Worm (Caenorhabditis elegans): ENCODE data around the gene ant-1.3.

DNA sequence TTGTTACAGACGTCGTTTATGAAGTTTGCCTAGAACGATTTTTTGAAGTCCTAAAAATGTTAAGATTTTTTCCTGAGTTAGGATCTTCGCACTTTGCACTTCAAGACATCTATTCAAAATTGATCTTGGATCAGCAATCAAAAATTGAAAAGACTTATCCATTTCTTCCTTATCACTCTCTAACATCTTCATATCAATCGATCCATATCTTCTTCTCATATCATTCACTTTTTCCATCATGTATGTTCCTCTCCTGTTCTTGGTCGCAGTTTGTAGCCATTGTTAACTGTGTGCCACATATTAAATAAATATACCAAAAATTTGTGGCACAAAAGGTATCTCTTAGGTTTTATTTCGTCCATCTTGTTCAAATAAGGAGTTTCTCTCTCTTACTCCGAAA lies 46.6 kb upstream of the ant-1.3 start:
- no peak for TF ChIP-seq nhr-12 (tag; optimal IDR thresholded peaks at IDR 0.05)
- no peak for TF ChIP-seq ztf-4 (tag; optimal IDR thresholded peaks at IDR 0.05)
- no peak for TF ChIP-seq egl-27 (tag; optimal IDR thresholded peaks at IDR 0.05)
- TF ChIP-seq zag-1 (tag; optimal IDR thresholded peaks at IDR 0.05): no peak
- TF ChIP-seq ztf-11 (tag; optimal IDR thresholded peaks at IDR 0.05): no peak
- TF ChIP-seq snpc-4 (tag; optimal IDR thresholded peaks at IDR 0.05): no peak
- TF ChIP-seq nhr-77 (tag; optimal IDR thresholded peaks at IDR 0.05): no peak
- no peak for TF ChIP-seq nhr-23 (tag; optimal IDR thresholded peaks at IDR 0.05)

Data from whole organism, L3 larva.